Worm (Caenorhabditis elegans) whole organism, L2 larva: ENCODE measurements around the gene Y108F1.5.

Experiments used
- alr-1 ChIP-seq: fragments of 150-350 bp; optimal IDR thresholded peaks from 2 replicates; lab custom pipeline; 2014; ENCODE audit warnings: missing biosample characterization, missing genetic modification characterization
- ama-1 ChIP-seq: fragments of 150-350 bp; optimal IDR thresholded peaks from 2 replicates; lab custom pipeline; 2018; ENCODE audit warnings: inconsistent platforms
- crh-2 ChIP-seq: sonication (generic microtip); optimal IDR thresholded peaks from 2 replicates; lab custom pipeline; 2017; ENCODE audit warnings: missing biosample characterization, missing genetic modification characterization
- fos-1 ChIP-seq: fragments of 150-350 bp; optimal IDR thresholded peaks from 2 replicates; lab custom pipeline; 2014; ENCODE audit warnings: missing biosample characterization, missing genetic modification characterization
- nhr-237 ChIP-seq: fragments of 150-350 bp; optimal IDR thresholded peaks from 2 replicates; lab custom pipeline; 2014; ENCODE audit warnings: missing biosample characterization, missing genetic modification characterization
- sem-4 ChIP-seq: fragments of 150-350 bp; optimal IDR thresholded peaks from 2 replicates; lab custom pipeline; 2014; ENCODE audit warnings: missing biosample characterization, missing genetic modification reagents, missing genetic modification characterization
- snpc-4 ChIP-seq: fragments of 150-350 bp; optimal IDR thresholded peaks from 2 replicates; lab custom pipeline; 2014; ENCODE audit warnings: missing biosample characterization, missing genetic modification characterization
- unc-55 ChIP-seq: fragments of 150-350 bp; sonication (generic microtip); optimal IDR thresholded peaks from 3 replicates; lab custom pipeline; 2014; ENCODE audit warnings: missing biosample characterization, missing genetic modification reagents, missing genetic modification characterization
- zag-1 ChIP-seq: fragments of 150-350 bp; optimal IDR thresholded peaks from 2 replicates; lab custom pipeline; 2014; ENCODE audit warnings: missing biosample characterization, missing genetic modification characterization
- ztf-4 ChIP-seq: fragments of 150-350 bp; optimal IDR thresholded peaks from 2 replicates; lab custom pipeline; 2014; ENCODE audit warnings: missing biosample characterization, missing genetic modification characterization

DNA sequence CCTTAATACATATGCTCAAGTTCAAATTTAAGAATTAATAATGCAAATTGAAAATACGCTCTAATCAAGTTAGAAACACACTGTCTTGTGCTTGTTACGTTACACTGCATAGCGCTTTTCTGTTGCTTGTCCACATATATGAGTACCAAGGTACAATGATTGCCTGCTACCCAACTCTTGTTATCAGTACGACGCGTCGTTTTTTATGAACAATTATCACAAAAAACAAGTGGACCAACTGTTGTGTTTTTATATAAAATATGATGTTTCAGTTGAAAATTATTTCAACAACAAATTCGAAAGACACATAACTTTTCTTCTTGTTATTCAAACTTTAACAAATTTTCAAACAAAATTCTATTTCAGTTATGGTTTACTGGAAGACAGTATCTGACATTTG is 39.1 kb upstream of the Y108F1.5 start, which contains the start of gene M02E1.4:
- TF ChIP-seq ztf-4 (tag; lab: Kevin White, UChicago) (no peak), crh-2 (tag; lab: Kevin White, UChicago) (peak; percentile 0), fos-1 (tag; lab: Kevin White, UChicago) (no peak), ama-1 (lab: Kevin White, UChicago) (no peak), nhr-237 (tag; lab: Kevin White, UChicago) (no peak), unc-55 (GFP tag; lab: Kevin White, UChicago) (no peak), sem-4 (tag; lab: Kevin White, UChicago) (no peak), snpc-4 (no peak), alr-1 (tag; lab: Kevin White, UChicago) (no peak), zag-1 (no peak)
